Worm (Caenorhabditis elegans): Measurements from ENCODE around the gene spp-20.

ce11 chrV:6548309-6548708 is 9.7 kb downstream of the spp-20 start:
- TF ChIP-seq lin-11 (tag; optimal IDR thresholded peaks at IDR 0.05) (no peak), fos-1 (tag; optimal IDR thresholded peaks at IDR 0.05) (no peak), mdl-1 (tag; optimal IDR thresholded peaks at IDR 0.05) (no peak), F13H6.1 (tag; optimal IDR thresholded peaks at IDR 0.05) (no peak), sma-9 (GFP tag; optimal IDR thresholded peaks at IDR 0.05) (no peak), sma-9 (tag; optimal IDR thresholded peaks at IDR 0.05) (no peak), ceh-16 (tag; optimal IDR thresholded peaks at IDR 0.05) (no peak), aly-2 (tag; optimal IDR thresholded peaks at IDR 0.05) (no peak), lsy-2 (tag; optimal IDR thresholded peaks at IDR 0.05) (no peak), nhr-237 (tag; optimal IDR thresholded peaks at IDR 0.05) (no peak), nhr-77 (tag; optimal IDR thresholded peaks at IDR 0.05) (no peak), ceh-82 (tag; optimal IDR thresholded peaks at IDR 0.05) (no peak), ama-1 (optimal IDR thresholded peaks at IDR 0.05) (no peak), ztf-4 (tag; optimal IDR thresholded peaks at IDR 0.05) (no peak)
